Worm (Caenorhabditis elegans) whole organism, L1 larva: Measurements from ENCODE around the gene str-43.

Source experiments
- alr-1 ChIP-seq: fragments of 200-800 bp; sonication (Bioruptor generic); optimal IDR thresholded peaks from 2 replicates; lab custom pipeline; 2018; ENCODE audit warnings: borderline replicate concordance, mild to moderate bottlenecking, missing genetic modification characterization, missing compliant biosample characterization
- ceh-82 ChIP-seq, 3 experiments: fragments of 150-350 bp in 1 of 3; sonication (generic microtip) in 2 of 3; optimal IDR thresholded peaks; 2 replicates each; lab custom pipeline; 2014 to 2017; ENCODE audit warnings: missing biosample characterization in 3 of 3, missing genetic modification characterization in 3 of 3
- ces-1 ChIP-seq: fragments of 150-350 bp; optimal IDR thresholded peaks from 2 replicates; lab custom pipeline; 2014; ENCODE audit warnings: missing biosample characterization, missing genetic modification reagents, missing genetic modification characterization
- elt-2 ChIP-seq: sonication (generic microtip); optimal IDR thresholded peaks from 2 replicates; lab custom pipeline; 2016; ENCODE audit warnings: missing genetic modification characterization, mild to moderate bottlenecking, inconsistent platforms, missing compliant biosample characterization, missing genetic modification reagents
- elt-3 ChIP-seq, 6 experiments: fragments of 150-350 bp in 1 of 6; sonication (generic microtip); optimal IDR thresholded peaks; 2 replicates each; lab custom pipeline; 2017 to 2018; ENCODE audit warnings: missing biosample characterization in 6 of 6, missing genetic modification characterization in 6 of 6, inconsistent platforms in 1 of 6
- fkh-4 ChIP-seq: sonication (generic microtip); optimal IDR thresholded peaks from 2 replicates; lab custom pipeline; 2016; ENCODE audit warnings: missing compliant biosample characterization, missing genetic modification characterization, borderline replicate concordance
- grh-1 ChIP-seq: fragments of 200-800 bp; sonication (Bioruptor generic); IDR thresholded peaks from 2 replicates; pipeline ENCODE4 v1.3.6; 2022; ENCODE audit warnings: missing genetic modification reagents, missing genetic modification characterization, missing compliant biosample characterization
- hpl-2 ChIP-seq: fragments of 150-350 bp; optimal IDR thresholded peaks from 2 replicates; lab custom pipeline; 2014; ENCODE audit warnings: missing biosample characterization, missing genetic modification reagents, missing genetic modification characterization
- lin-13 ChIP-seq: fragments of 150-350 bp; optimal IDR thresholded peaks from 2 replicates; lab custom pipeline; 2014; ENCODE audit warnings: missing biosample characterization, missing genetic modification reagents, missing genetic modification characterization
- lin-39 ChIP-seq: fragments of 150-350 bp; optimal IDR thresholded peaks from 2 replicates; lab custom pipeline; 2014; ENCODE audit warnings: missing biosample characterization, missing genetic modification reagents, missing genetic modification characterization
- nhr-237 ChIP-seq: fragments of 150-350 bp; optimal IDR thresholded peaks from 2 replicates; lab custom pipeline; 2014; ENCODE audit warnings: missing biosample characterization, missing genetic modification characterization
- snpc-4 ChIP-seq: fragments of 150-350 bp; optimal IDR thresholded peaks from 2 replicates; lab custom pipeline; 2014; ENCODE audit warnings: missing biosample characterization, missing genetic modification characterization
- tbx-2 ChIP-seq: sonication (generic microtip); optimal IDR thresholded peaks from 2 replicates; lab custom pipeline; 2016; ENCODE audit warnings: missing genetic modification characterization, missing compliant biosample characterization

- TF ChIP-seq elt-3 (tag; optimal IDR thresholded peaks at IDR 0.05; lab: Kevin White, UChicago) (no peak), lin-13 (no peak), hpl-2 (GFP tag; lab: Kevin White, UChicago) (no peak), fkh-4 (tag; lab: Kevin White, UChicago) (no peak), nhr-237 (tag; lab: Kevin White, UChicago) (no peak), ces-1 (no peak), elt-2 (tag; lab: Kevin White, UChicago) (no peak), ceh-82 (tag; optimal IDR thresholded peaks at IDR 0.05; lab: Kevin White, UChicago) (no peak), snpc-4 (tag; lab: Kevin White, UChicago) (no peak), alr-1 (no peak), grh-1 (GFP tag; lab: Robert Waterston, UW) (no peak), tbx-2 (no peak), lin-39 (tag; lab: Kevin White, UChicago) (no peak)
Observed at ce11 chrV:15757645-15758044, 5.7 kb upstream of the str-43 start.
